Worm (Caenorhabditis elegans) whole organism, L1 larva: ENCODE measurements around the gene srxa-7.

Experiments
- blmp-1 ChIP-seq: fragments of 150-350 bp; optimal IDR thresholded peaks from 2 replicates; lab custom pipeline; 2014; ENCODE audit warnings: missing biosample characterization, missing genetic modification characterization
- ceh-8 ChIP-seq: fragments of 200-800 bp; sonication (Bioruptor generic); optimal IDR thresholded peaks from 2 replicates; lab custom pipeline; 2018; ENCODE audit warnings: mild to moderate bottlenecking, missing genetic modification characterization, moderate library complexity, missing compliant biosample characterization
- ceh-82 ChIP-seq, 3 experiments: fragments of 150-350 bp in 1 of 3; sonication (generic microtip) in 2 of 3; optimal IDR thresholded peaks; 2 replicates each; lab custom pipeline; 2014 to 2017; ENCODE audit warnings: missing biosample characterization in 3 of 3, missing genetic modification characterization in 3 of 3
- dpl-1 ChIP-seq, 3 experiments: fragments of 150-350 bp in 2 of 3; sonication (generic microtip) in 1 of 3; optimal IDR thresholded peaks; 2 replicates each; lab custom pipeline; 2014 to 2017; ENCODE audit warnings: missing biosample characterization in 3 of 3, missing genetic modification characterization in 3 of 3, missing genetic modification reagents in 3 of 3
- lsy-2 ChIP-seq, 2 experiments: fragments of 150-350 bp; optimal IDR thresholded peaks; 2 replicates each; lab custom pipeline; 2014; ENCODE audit warnings: missing biosample characterization in 2 of 2, missing genetic modification characterization in 2 of 2
- mab-9 ChIP-seq: fragments of 200-800 bp; sonication (Bioruptor generic); IDR thresholded peaks from 2 replicates; pipeline ENCODE4 v1.3.6; 2022; ENCODE audit warnings: missing genetic modification reagents, missing genetic modification characterization, missing compliant biosample characterization
- mdl-1 ChIP-seq, 2 experiments: fragments of 150-350 bp; optimal IDR thresholded peaks; 2 replicates each; lab custom pipeline; 2014 to 2017; ENCODE audit warnings: missing biosample characterization in 2 of 2, missing genetic modification characterization in 2 of 2, inconsistent platforms in 1 of 2
- nhr-12 ChIP-seq: sonication (generic microtip); optimal IDR thresholded peaks from 2 replicates; lab custom pipeline; 2017; ENCODE audit warnings: missing biosample characterization, missing genetic modification characterization
- nhr-77 ChIP-seq: fragments of 150-350 bp; optimal IDR thresholded peaks from 2 replicates; lab custom pipeline; 2014; ENCODE audit warnings: missing biosample characterization, missing genetic modification characterization
- nhr-90 ChIP-seq: sonication (generic microtip); optimal IDR thresholded peaks from 2 replicates; lab custom pipeline; 2016; ENCODE audit warnings: mild to moderate bottlenecking, missing genetic modification characterization, missing compliant biosample characterization; ENCODE audit not compliant: poor library complexity
- sox-4 ChIP-seq: sonication (generic microtip); optimal IDR thresholded peaks from 2 replicates; lab custom pipeline; 2016; ENCODE audit warnings: missing genetic modification characterization, missing compliant biosample characterization
- ztf-11 ChIP-seq, 2 experiments: sonication (generic microtip); optimal IDR thresholded peaks; 2 replicates each; lab custom pipeline; 2016 to 2017; ENCODE audit warnings: missing genetic modification characterization in 2 of 2, missing biosample characterization in 1 of 2, missing compliant biosample characterization in 1 of 2

DNA sequence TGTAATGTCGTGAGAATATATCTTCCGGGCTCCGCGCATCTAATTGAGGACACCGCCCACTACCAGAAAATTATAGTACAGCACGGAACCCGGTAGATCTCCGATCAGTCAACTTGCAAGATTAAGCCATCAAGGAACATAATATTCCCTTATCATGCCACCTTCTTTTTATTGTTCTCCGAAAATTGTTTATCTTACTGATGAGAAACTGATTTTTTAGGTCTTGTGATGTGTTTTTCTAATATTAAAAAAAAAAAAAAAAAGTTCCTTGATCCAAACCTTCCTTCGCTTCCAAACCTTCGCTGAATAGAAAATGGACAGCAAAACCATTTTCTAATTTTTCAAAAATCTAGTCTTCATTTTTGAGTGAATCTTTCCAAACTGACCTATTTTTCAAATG is 21.5 kb downstream of the srxa-7 start, which contains the start of gene F57G8.7:
- TF ChIP-seq nhr-12 (tag; lab: Kevin White, UChicago) = no peak
- TF ChIP-seq sox-4 (tag; lab: Kevin White, UChicago) = no peak
- TF ChIP-seq dpl-1 (GFP tag; optimal IDR thresholded peaks at IDR 0.05; lab: Kevin White, UChicago) = no peak
- TF ChIP-seq mab-9 (GFP tag; lab: Robert Waterston, UW) = no peak
- no peak for TF ChIP-seq blmp-1 (tag; lab: Kevin White, UChicago)
- TF ChIP-seq ceh-82 (tag; optimal IDR thresholded peaks at IDR 0.05; lab: Kevin White, UChicago) = no peak
- no peak for TF ChIP-seq mdl-1 (tag; optimal IDR thresholded peaks at IDR 0.05; lab: Kevin White, UChicago)
- no peak for TF ChIP-seq ztf-11 (tag; optimal IDR thresholded peaks at IDR 0.05; lab: Kevin White, UChicago)
- no peak for TF ChIP-seq ceh-8 (GFP tag; lab: Kevin White, UChicago)
- TF ChIP-seq lsy-2 (tag; optimal IDR thresholded peaks at IDR 0.05; lab: Kevin White, UChicago) = no peak
- TF ChIP-seq nhr-90 (tag; lab: Kevin White, UChicago) = no peak
- TF ChIP-seq nhr-77 (tag; lab: Kevin White, UChicago) = no peak
